Fruit fly (Drosophila melanogaster) whole organism, pupa: Measurements from ENCODE around the gene CG13694.

ENCODE experiments used
- CG10348 ChIP-seq: fragments of 200-800 bp; sonication (Bioruptor generic); IDR thresholded peaks from 2 replicates; pipeline ENCODE4 v1.3.6; 2022; ENCODE audit warnings: missing biosample characterization, missing genetic modification characterization
- CG12605 ChIP-seq: fragments of 200-800 bp; sonication (Bioruptor generic); IDR thresholded peaks from 2 replicates; pipeline ENCODE4 v1.3.6; 2022; ENCODE audit warnings: missing biosample characterization, missing genetic modification characterization
- CG13204 ChIP-seq: fragments of 200-800 bp; sonication (Bioruptor generic); optimal IDR thresholded peaks from 2 replicates; lab custom pipeline; 2018; ENCODE audit warnings: missing biosample characterization, mild to moderate bottlenecking, missing genetic modification characterization, moderate library complexity
- CG14655 ChIP-seq: fragments of 200-800 bp; sonication (Bioruptor generic); optimal IDR thresholded peaks from 3 replicates; lab custom pipeline; 2017; ENCODE audit warnings: mild to moderate bottlenecking, missing biosample characterization, missing genetic modification reagents, missing genetic modification characterization
- CG15710 ChIP-seq: fragments of 200-800 bp; sonication (Bioruptor generic); optimal IDR thresholded peaks from 2 replicates; lab custom pipeline; 2018; ENCODE audit warnings: missing biosample characterization, mild to moderate bottlenecking, missing genetic modification characterization, moderate library complexity
- CG17806 ChIP-seq: fragments of 200-800 bp; sonication (Bioruptor generic); optimal IDR thresholded peaks from 2 replicates; lab custom pipeline; 2018; ENCODE audit warnings: missing biosample characterization, mild to moderate bottlenecking, missing genetic modification characterization, moderate library complexity
- CG32121 ChIP-seq: fragments of 200-800 bp; sonication (Bioruptor generic); IDR thresholded peaks from 2 replicates; pipeline ENCODE4 v1.3.6; 2022; ENCODE audit warnings: missing biosample characterization, missing genetic modification characterization
- CG34367 ChIP-seq: fragments of 200-800 bp; sonication (Bioruptor generic); optimal IDR thresholded peaks from 2 replicates; lab custom pipeline; 2018; ENCODE audit warnings: missing biosample characterization, mild to moderate bottlenecking, missing genetic modification characterization
- CG4496 ChIP-seq: fragments of 200-800 bp; sonication (Bioruptor generic); IDR thresholded peaks from 3 replicates; pipeline ENCODE4 v1.3.6; 2022; ENCODE audit warnings: missing biosample characterization, missing genetic modification characterization
- CG8159 ChIP-seq: fragments of 200-800 bp; sonication (Bioruptor generic); optimal IDR thresholded peaks from 3 replicates; lab custom pipeline; 2018; ENCODE audit warnings: missing biosample characterization, mild to moderate bottlenecking, missing genetic modification characterization, moderate library complexity
- CG8301 ChIP-seq: fragments of 200-800 bp; sonication (Bioruptor generic); optimal IDR thresholded peaks from 2 replicates; lab custom pipeline; 2018; ENCODE audit warnings: missing biosample characterization, mild to moderate bottlenecking, missing genetic modification characterization
- CG9948 ChIP-seq: fragments of 200-800 bp; sonication (Bioruptor generic); optimal IDR thresholded peaks from 2 replicates; lab custom pipeline; 2018; ENCODE audit warnings: missing biosample characterization, mild to moderate bottlenecking, missing genetic modification characterization, moderate library complexity
- D1 ChIP-seq: fragments of 200-800 bp; sonication (Bioruptor generic); optimal IDR thresholded peaks from 2 replicates; lab custom pipeline; 2018; ENCODE audit warnings: missing biosample characterization, mild to moderate bottlenecking, missing genetic modification characterization, moderate library complexity
- EcR ChIP-seq: fragments of 200-800 bp; sonication (Bioruptor generic); optimal IDR thresholded peaks from 3 replicates; lab custom pipeline; 2019; ENCODE audit warnings: missing biosample characterization, missing genetic modification characterization, mild to moderate bottlenecking, moderate library complexity, missing genetic modification reagents
- Ets98B ChIP-seq: fragments of 200-800 bp; sonication (Bioruptor generic); IDR thresholded peaks from 2 replicates; pipeline ENCODE4 v1.3.6; 2022; ENCODE audit warnings: missing biosample characterization, missing genetic modification characterization
- Pif1A ChIP-seq: fragments of 200-800 bp; sonication (Bioruptor generic); optimal IDR thresholded peaks from 3 replicates; lab custom pipeline; 2016; ENCODE audit warnings: missing biosample characterization, missing genetic modification characterization
- Pif1B ChIP-seq: fragments of 200-800 bp; sonication (Bioruptor generic); optimal IDR thresholded peaks from 3 replicates; lab custom pipeline; 2016; ENCODE audit warnings: missing biosample characterization, missing genetic modification characterization
- Snoo ChIP-seq: fragments of 200-800 bp; sonication (Bioruptor generic); optimal IDR thresholded peaks from 3 replicates; lab custom pipeline; 2017; ENCODE audit warnings: missing biosample characterization, mild to moderate bottlenecking, missing genetic modification characterization, inconsistent platforms
- fd96Ca ChIP-seq: fragments of 200-800 bp; sonication (Bioruptor generic); IDR thresholded peaks from 3 replicates; pipeline ENCODE4 v1.3.6; 2022; ENCODE audit warnings: missing biosample characterization, missing genetic modification characterization
- gl ChIP-seq: fragments of 200-800 bp; sonication (Bioruptor generic); optimal IDR thresholded peaks from 2 replicates; lab custom pipeline; 2018; ENCODE audit warnings: missing biosample characterization, mild to moderate bottlenecking, missing genetic modification characterization
- rn ChIP-seq: fragments of 200-800 bp; sonication (Bioruptor generic); IDR thresholded peaks from 2 replicates; pipeline ENCODE4 v1.3.6; 2022; ENCODE audit warnings: missing biosample characterization, missing genetic modification characterization

CG13694 gene

dm6 chr2L:128296-128715, 12.0 kb upstream of the CG13694 start:
- TF ChIP-seq rn (no peak), CG15710 (no peak), gl (tag; lab: Kevin White, UChicago) (peak; percentile 35), CG14655 (GFP tag; lab: Kevin White, UChicago) (no peak), CG4496 (GFP tag; lab: Robert Waterston, UW) (0 out of 3 replicates have a peak, but pooled peaks have one; percentile 24), Pif1B (peak; percentile 31), Ets98B (no peak), CG9948 (tag; lab: Kevin White, UChicago) (no peak), CG17806 (no peak), CG34367 (no peak), CG10348 (no peak), fd96Ca (GFP tag; lab: Robert Waterston, UW) (no peak), CG8301 (no peak), D1 (no peak), CG13204 (peak; percentile 25), CG32121 (GFP tag; lab: Robert Waterston, UW) (no peak), CG8159 (tag; lab: Kevin White, UChicago) (no peak), CG12605 (GFP tag; lab: Robert Waterston, UW) (no peak; the same call in 1 of the 2 replicates), Snoo (tag; lab: Kevin White, UChicago) (no peak), EcR (peak; percentile 53), Pif1A (peak; percentile 13)
- TF ChIP-seq, all 21 proteins: peak for 6

- TF ChIP-seq CG15710 (no peak), CG10348 (no peak), CG8159 (tag; lab: Kevin White, UChicago) (no peak), CG34367 (no peak), CG13204 (no peak), CG4496 (GFP tag; lab: Robert Waterston, UW) (no peak), CG8301 (no peak), Pif1A (no peak), D1 (no peak), rn (no peak)
Observed at dm6 chr2L:125364-126252, 9.3 kb upstream of the CG13694 start.

dm6 chr2L:123007-123327, 6.7 kb upstream of the CG13694 start:
- no peak for TF ChIP-seq CG12605 (GFP tag; lab: Robert Waterston, UW)
- no peak for TF ChIP-seq CG34367
- TF ChIP-seq CG8159 (tag; lab: Kevin White, UChicago), result no peak
- TF ChIP-seq fd96Ca (GFP tag; lab: Robert Waterston, UW), result no peak
- no peak for TF ChIP-seq CG14655 (GFP tag; lab: Kevin White, UChicago)
- TF ChIP-seq CG15710, result no peak
- no peak for TF ChIP-seq CG13204
- TF ChIP-seq Snoo (tag; lab: Kevin White, UChicago), result no peak
- no peak for TF ChIP-seq CG17806
- no peak for TF ChIP-seq gl (tag; lab: Kevin White, UChicago)
- TF ChIP-seq CG4496 (GFP tag; lab: Robert Waterston, UW), result no peak
- TF ChIP-seq Pif1A, result no peak
- no peak for TF ChIP-seq Pif1B
- no peak for TF ChIP-seq EcR
- no peak for TF ChIP-seq CG9948 (tag; lab: Kevin White, UChicago)
- no peak for TF ChIP-seq CG10348
- no peak for TF ChIP-seq Ets98B
- no peak for TF ChIP-seq D1
- no peak for TF ChIP-seq CG32121 (GFP tag; lab: Robert Waterston, UW)
- TF ChIP-seq, all 21 proteins: peak for 0

dm6 chr2L:122167-123006, 6.1 kb upstream of the CG13694 start:
- TF ChIP-seq CG14655 (GFP tag; lab: Kevin White, UChicago) (no peak), D1 (peak; percentile 21), CG4496 (GFP tag; lab: Robert Waterston, UW) (0 out of 3 replicates have a peak, but pooled peaks have one; percentile 7), CG15710 (no peak)

dm6 chr2L:121456-121831, 5.2 kb upstream of the CG13694 start, which contains the start of gene CG4822:
Gene CG4822, minus strand, starts transcription at chr2L:121754.
- TF ChIP-seq CG13204 (peak; percentile 33), Ets98B (peak; percentile 83; the same call in 1 of the 2 replicates), CG12605 (GFP tag; lab: Robert Waterston, UW) (peak; percentile 56), CG32121 (GFP tag; lab: Robert Waterston, UW) (peak; percentile 42; the same call in 1 of the 2 replicates), EcR (peak; percentile 87), fd96Ca (GFP tag; lab: Robert Waterston, UW) (peak; percentile 71; the same call in 1 of the 3 replicates), rn (no peak), Pif1B (no peak), CG14655 (GFP tag; lab: Kevin White, UChicago) (no peak), CG4496 (GFP tag; lab: Robert Waterston, UW) (peak; percentile 73; the same call in 2 of the 3 replicates)
- TF ChIP-seq, all 21 proteins: peak for 7
